Fruit fly (Drosophila melanogaster) whole organism, embryonic: ENCODE data around the gene Gmap.

Source experiments
- Bgb ChIP-seq: fragments of 200-800 bp; sonication (Bioruptor generic); IDR thresholded peaks from 2 replicates; pipeline ENCODE4 v1.3.6; 2022; ENCODE audit warnings: missing biosample characterization, missing genetic modification characterization; ENCODE audit not compliant: partially characterized antibody
- CG10267 ChIP-seq: fragments of 200-800 bp; sonication (Bioruptor generic); optimal IDR thresholded peaks from 2 replicates; lab custom pipeline; 2018; ENCODE audit warnings: missing biosample characterization, mild to moderate bottlenecking, missing genetic modification characterization, moderate library complexity
- CG11247 ChIP-seq: fragments of 200-800 bp; sonication (Bioruptor generic); IDR thresholded peaks from 2 replicates; pipeline ENCODE4 v1.3.6; 2022; ENCODE audit warnings: missing biosample characterization, missing genetic modification characterization
- CG12104 ChIP-seq: fragments of 200-800 bp; sonication (Bioruptor generic); optimal IDR thresholded peaks from 3 replicates; lab custom pipeline; 2016; ENCODE audit warnings: missing biosample characterization, missing genetic modification characterization
- CG13287 ChIP-seq: fragments of 200-800 bp; sonication (Bioruptor generic); IDR thresholded peaks from 2 replicates; pipeline ENCODE4 v1.3.6; 2022; ENCODE audit warnings: missing biosample characterization, missing genetic modification characterization; ENCODE audit not compliant: partially characterized antibody
- CG15696 ChIP-seq: fragments of 200-800 bp; sonication (Bioruptor generic); optimal IDR thresholded peaks from 2 replicates; lab custom pipeline; 2019; ENCODE audit warnings: missing biosample characterization, mild to moderate bottlenecking, missing genetic modification characterization, moderate library complexity
- CG1647 ChIP-seq: fragments of 200-800 bp; sonication (Bioruptor generic); optimal IDR thresholded peaks from 3 replicates; lab custom pipeline; 2016; ENCODE audit warnings: missing biosample characterization, missing genetic modification characterization
- CG16815 ChIP-seq: fragments of 200-800 bp; sonication (Bioruptor generic); optimal IDR thresholded peaks from 3 replicates; lab custom pipeline; 2017; ENCODE audit warnings: missing biosample characterization, mild to moderate bottlenecking, missing genetic modification characterization
- CG17361 ChIP-seq: fragments of 200-800 bp; sonication (Bioruptor generic); IDR thresholded peaks from 3 replicates; pipeline ENCODE4 v1.3.6; 2022; ENCODE audit warnings: missing biosample characterization, missing genetic modification characterization
- CG30431 ChIP-seq: fragments of 200-800 bp; sonication (Bioruptor generic); optimal IDR thresholded peaks from 2 replicates; lab custom pipeline; 2017; ENCODE audit warnings: missing biosample characterization, missing genetic modification characterization
- CG31441 ChIP-seq: fragments of 200-800 bp; sonication (Bioruptor generic); IDR thresholded peaks from 2 replicates; pipeline ENCODE4 v1.3.6; 2022; ENCODE audit warnings: missing biosample characterization, missing genetic modification characterization
- CG34422 ChIP-seq: fragments of 200-800 bp; sonication (Bioruptor generic); IDR thresholded peaks from 3 replicates; pipeline ENCODE4 v1.3.6; 2022; ENCODE audit warnings: missing biosample characterization, missing genetic modification characterization
- CG6791 ChIP-seq: fragments of 200-800 bp; sonication (Bioruptor generic); IDR thresholded peaks from 3 replicates; pipeline ENCODE4 v1.3.6; 2022; ENCODE audit warnings: missing biosample characterization, missing genetic modification characterization; ENCODE audit not compliant: partially characterized antibody
- CG8290 ChIP-seq, 3 experiments: fragments of 200-800 bp; sonication (Bioruptor generic); optimal IDR thresholded peaks; 2 replicates each; lab custom pipeline; 2016 to 2019; ENCODE audit warnings: missing biosample characterization in 3 of 3, missing genetic modification characterization in 3 of 3, mild to moderate bottlenecking in 2 of 3, moderate library complexity in 1 of 3
- CG8478 ChIP-seq: fragments of >200 bp; optimal IDR thresholded peaks from 2 replicates; lab custom pipeline; 2018
- CG9437 ChIP-seq: fragments of 200-800 bp; sonication (Bioruptor generic); optimal IDR thresholded peaks from 2 replicates; lab custom pipeline; 2018; ENCODE audit warnings: missing biosample characterization, mild to moderate bottlenecking, missing genetic modification characterization
- CG9609 ChIP-seq: fragments of 200-800 bp; sonication (Bioruptor generic); optimal IDR thresholded peaks from 3 replicates; lab custom pipeline; 2016; ENCODE audit warnings: missing biosample characterization, missing genetic modification characterization
- GATAe ChIP-seq: fragments of 200-800 bp; sonication (Bioruptor generic); conservative IDR thresholded peaks from 2 replicates; pipeline ENCODE4 v1.3.6; 2022; ENCODE audit warnings: missing biosample characterization, missing genetic modification characterization
- Hr3 ChIP-seq: fragments of 200-800 bp; sonication (Bioruptor generic); optimal IDR thresholded peaks from 3 replicates; lab custom pipeline; 2016; ENCODE audit warnings: missing biosample characterization, missing genetic modification characterization
- MESR4 ChIP-seq: fragments of 200-800 bp; sonication (Bioruptor generic); optimal IDR thresholded peaks from 2 replicates; lab custom pipeline; 2018; ENCODE audit warnings: missing biosample characterization, mild to moderate bottlenecking, missing genetic modification characterization, moderate library complexity
- Nf-YC ChIP-seq: fragments of 200-800 bp; optimal IDR thresholded peaks from 3 replicates; lab custom pipeline; 2019; ENCODE audit warnings: missing biosample characterization, mild to moderate bottlenecking, missing genetic modification characterization, moderate library complexity
- Spps ChIP-seq: fragments of 200-800 bp; sonication (Bioruptor generic); optimal IDR thresholded peaks from 2 replicates; lab custom pipeline; 2018; ENCODE audit warnings: missing biosample characterization, mild to moderate bottlenecking, missing genetic modification characterization
- ab ChIP-seq: fragments of 200-800 bp; sonication (Bioruptor generic); optimal IDR thresholded peaks from 2 replicates; lab custom pipeline; 2016; ENCODE audit warnings: missing biosample characterization, missing genetic modification characterization
- abd-A ChIP-seq: fragments of 200-800 bp; sonication (Bioruptor generic); optimal IDR thresholded peaks from 3 replicates; lab custom pipeline; 2019; ENCODE audit warnings: missing biosample characterization, mild to moderate bottlenecking, missing genetic modification characterization, moderate library complexity
- bigmax ChIP-seq: fragments of 200-800 bp; sonication (Bioruptor generic); optimal IDR thresholded peaks from 2 replicates; lab custom pipeline; 2018; ENCODE audit warnings: missing biosample characterization, mild to moderate bottlenecking, missing genetic modification characterization
- chm ChIP-seq: fragments of 200-800 bp; sonication (Bioruptor generic); IDR thresholded peaks from 2 replicates; pipeline ENCODE4 v1.3.6; 2022; ENCODE audit warnings: missing biosample characterization, missing genetic modification characterization
- danr ChIP-seq: fragments of 200-800 bp; sonication (Bioruptor generic); IDR thresholded peaks from 2 replicates; pipeline ENCODE4 v1.3.6; 2022; ENCODE audit warnings: missing biosample characterization, missing genetic modification characterization
- disco-r ChIP-seq: fragments of 200-800 bp; sonication (Bioruptor generic); optimal IDR thresholded peaks from 2 replicates; lab custom pipeline; 2016; ENCODE audit warnings: missing biosample characterization, missing genetic modification characterization
- esg ChIP-seq: fragments of 200-800 bp; sonication (Bioruptor generic); conservative IDR thresholded peaks from 2 replicates; pipeline ENCODE4 v1.3.6; 2022; ENCODE audit warnings: missing biosample characterization, missing genetic modification characterization
- gem ChIP-seq: fragments of 200-800 bp; sonication (Bioruptor generic); optimal IDR thresholded peaks from 2 replicates; lab custom pipeline; 2019; ENCODE audit warnings: missing biosample characterization, mild to moderate bottlenecking, missing genetic modification characterization, moderate library complexity
- hkb ChIP-seq, 2 experiments: fragments of 200-800 bp in 1 of 2; fragments of >200 bp in 1 of 2; sonication (Bioruptor generic) in 1 of 2; IDR thresholded peaks in 1 of 2; optimal IDR thresholded peaks in 1 of 2; 2 replicates each; pipeline versions ENCODE4 v1.3.6 to Lab custom; 2017 to 2022; ENCODE audit warnings: missing biosample characterization in 1 of 2, missing genetic modification characterization in 1 of 2
- nau ChIP-seq: fragments of 200-800 bp; sonication (Bioruptor generic); optimal IDR thresholded peaks from 3 replicates; lab custom pipeline; 2017; ENCODE audit warnings: missing biosample characterization, mild to moderate bottlenecking, missing genetic modification characterization, missing genetic modification reagents
- nerfin-1 ChIP-seq: fragments of 200-800 bp; sonication (Bioruptor generic); optimal IDR thresholded peaks from 3 replicates; lab custom pipeline; 2019; ENCODE audit warnings: missing biosample characterization, mild to moderate bottlenecking, missing genetic modification characterization, moderate library complexity
- sc ChIP-seq, 3 experiments: fragments of >200 bp in 2 of 3; fragments of 200-800 bp in 1 of 3; sonication (Bioruptor generic) in 1 of 3; optimal IDR thresholded peaks; 2 replicates in 2 of 3; 3 replicates in 1 of 3; lab custom pipeline; 2017; ENCODE audit warnings: mild to moderate bottlenecking in 1 of 3, missing biosample characterization in 1 of 3, missing genetic modification characterization in 1 of 3, missing genetic modification reagents in 1 of 3
- sd ChIP-seq: fragments of 200-800 bp; sonication (Bioruptor generic); optimal IDR thresholded peaks from 3 replicates; lab custom pipeline; 2018; ENCODE audit warnings: missing biosample characterization, mild to moderate bottlenecking, missing genetic modification characterization, moderate library complexity
- sima ChIP-seq: fragments of 200-800 bp; sonication (Bioruptor generic); optimal IDR thresholded peaks from 2 replicates; lab custom pipeline; 2016; ENCODE audit warnings: missing biosample characterization, missing genetic modification characterization
- sna ChIP-seq: fragments of 200-800 bp; sonication (Bioruptor generic); IDR thresholded peaks from 2 replicates; pipeline ENCODE4 v1.3.6; 2022; ENCODE audit warnings: missing biosample characterization, missing genetic modification characterization; ENCODE audit not compliant: partially characterized antibody
- tgo ChIP-seq: fragments of 200-800 bp; sonication (Bioruptor generic); IDR thresholded peaks from 3 replicates; pipeline ENCODE4 v1.3.6; 2022; ENCODE audit warnings: missing biosample characterization, missing genetic modification characterization
- trh ChIP-seq: fragments of 200-800 bp; sonication (Bioruptor generic); optimal IDR thresholded peaks from 2 replicates; lab custom pipeline; 2016; ENCODE audit warnings: missing biosample characterization, missing genetic modification characterization

The Gmap gene

dm6 chrX:15449490-15450326 is 37.0 kb upstream of the Gmap start, which contains the start of the genes Scamp and Ahcy (continued):
- TF ChIP-seq CG12104 (GFP tag; lab: Kevin White, UChicago), result no peak
- no peak for TF ChIP-seq ab (GFP tag; lab: Kevin White, UChicago)
- TF ChIP-seq nau, result no peak
- TF ChIP-seq CG17361 (GFP tag; lab: Robert Waterston, UW), result peak; percentile 57; the same call in 2 of the 3 replicates
- TF ChIP-seq tgo (GFP tag; lab: Robert Waterston, UW), result no peak
- TF ChIP-seq CG13287 (GFP tag; lab: Robert Waterston, UW), result peak; percentile 59
- no peak for TF ChIP-seq CG1647 (GFP tag; lab: Kevin White, UChicago)
- 0 out of 2 replicates have a peak, but pooled peaks have one; percentile 30 for TF ChIP-seq CG31441 (GFP tag; lab: Robert Waterston, UW)
- no peak for TF ChIP-seq esg (GFP tag; lab: Robert Waterston, UW)
- peak; percentile 53 for TF ChIP-seq sd (tag; lab: Kevin White, UChicago)
- TF ChIP-seq danr (GFP tag; lab: Robert Waterston, UW), result no peak
- TF ChIP-seq CG11247, result no peak
- TF ChIP-seq Nf-YC, result peak; percentile 15
- TF ChIP-seq abd-A, result no peak
- TF ChIP-seq gem, result no peak
- peak; percentile 14 for TF ChIP-seq CG9437 (GFP tag; lab: Kevin White, UChicago)
- no peak for TF ChIP-seq CG15696 (tag; lab: Kevin White, UChicago)
- no peak for TF ChIP-seq CG9609 (GFP tag; lab: Kevin White, UChicago)
- TF ChIP-seq CG8290 (GFP tag; optimal IDR thresholded peaks at IDR 0.05; lab: Kevin White, UChicago), result peak; percentile 18
- no peak for TF ChIP-seq CG8290 (tag; optimal IDR thresholded peaks at IDR 0.05; lab: Kevin White, UChicago)
- TF ChIP-seq CG10267 (tag; lab: Kevin White, UChicago), result peak; percentile 39
- TF ChIP-seq CG30431, result no peak
- 0 out of 3 replicates have a peak, but pooled peaks have one; percentile 30 for TF ChIP-seq CG6791 (GFP tag; lab: Robert Waterston, UW)
- no peak for TF ChIP-seq CG16815 (GFP tag; lab: Kevin White, UChicago)
- TF ChIP-seq sima (GFP tag; lab: Kevin White, UChicago), result no peak
- TF ChIP-seq trh (GFP tag; lab: Kevin White, UChicago), result no peak
- TF ChIP-seq sc (optimal IDR thresholded peaks at IDR 0.05; lab: Kevin White, UChicago), result no peak
- TF ChIP-seq sc (GFP tag; optimal IDR thresholded peaks at IDR 0.05; lab: Kevin White, UChicago), result no peak
- no peak for TF ChIP-seq nerfin-1 (tag; lab: Kevin White, UChicago)
- peak; percentile 81 for TF ChIP-seq CG8478 (lab: Kevin White, UChicago)
- no peak; the same call in 1 of the 2 replicates for TF ChIP-seq sna
- no peak for TF ChIP-seq Spps (tag; lab: Kevin White, UChicago)
- no peak for TF ChIP-seq Hr3
- no peak for TF ChIP-seq disco-r
- TF ChIP-seq, all 482 proteins: peak for 92

dm6 chrX:15450327-15450644 is 36.4 kb upstream of the Gmap start:
- TF ChIP-seq Bgb (GFP tag; lab: Robert Waterston, UW) (peak; percentile 20; the same call in 1 of the 2 replicates), sna (peak; percentile 9; the same call in 1 of the 2 replicates), chm (GFP tag; lab: Robert Waterston, UW) (0 out of 2 replicates have a peak, but pooled peaks have one; percentile 6), CG34422 (GFP tag; lab: Robert Waterston, UW) (peak; percentile 47; the same call in 1 of the 3 replicates), hkb (optimal IDR thresholded peaks at IDR 0.05; lab: Kevin White, UChicago) (no peak), hkb (GFP tag; IDR thresholded peaks at IDR 0.05; lab: Robert Waterston, UW) (no peak), bigmax (GFP tag; lab: Kevin White, UChicago) (peak; percentile 3), MESR4 (GFP tag; lab: Kevin White, UChicago) (peak; percentile 44), GATAe (no peak)
